Worm (Caenorhabditis elegans): ENCODE data around the gene C05E11.3.
A peak's percentile ranks its signal among the peaks of the same experiment; 100 is the strongest.

C05E11.3 gene

ce11 chrX:4600987-4601386 is 22.9 kb downstream of the C05E11.3 start:
- TF ChIP-seq him-1 (tag; optimal IDR thresholded peaks at IDR 0.05): no peak
- TF ChIP-seq dao-5 (tag; optimal IDR thresholded peaks at IDR 0.05): no peak
- TF ChIP-seq W03F9.2 (tag; optimal IDR thresholded peaks at IDR 0.05): no peak

ce11 chrX:4604185-4604584 is 26.1 kb downstream of the C05E11.3 start:
- TF ChIP-seq him-1 (tag; optimal IDR thresholded peaks at IDR 0.05) (no peak), W03F9.2 (tag; optimal IDR thresholded peaks at IDR 0.05) (no peak), dao-5 (tag; optimal IDR thresholded peaks at IDR 0.05) (no peak)

DNA sequence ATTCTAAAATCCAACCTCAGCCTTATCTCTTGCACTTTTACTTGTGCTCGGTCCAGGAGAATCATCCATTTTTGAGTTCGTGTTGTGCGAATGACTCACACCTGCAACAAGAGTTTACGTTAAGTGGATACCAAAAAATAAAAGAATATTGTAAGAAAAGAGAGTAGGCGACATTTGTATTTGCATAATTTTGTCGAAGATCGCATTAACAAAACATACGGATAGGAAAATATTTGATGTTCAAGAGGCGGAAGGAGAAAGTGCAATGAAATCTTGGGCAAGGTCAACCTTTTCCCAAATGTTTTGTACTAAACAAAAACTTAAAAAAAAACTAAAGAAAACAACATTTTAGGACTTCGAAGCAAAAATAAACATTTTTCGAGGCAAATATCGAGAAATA is 27.8 kb downstream of the C05E11.3 start, which contains the start of gene spat-3:
TSS of gene spat-3 (minus strand) at position 101 of the 400 bp plus-strand sequence.
- TF ChIP-seq him-1 (tag; optimal IDR thresholded peaks at IDR 0.05): no peak
- TF ChIP-seq W03F9.2 (tag; optimal IDR thresholded peaks at IDR 0.05): no peak
- no peak for TF ChIP-seq dao-5 (tag; optimal IDR thresholded peaks at IDR 0.05)

DNA sequence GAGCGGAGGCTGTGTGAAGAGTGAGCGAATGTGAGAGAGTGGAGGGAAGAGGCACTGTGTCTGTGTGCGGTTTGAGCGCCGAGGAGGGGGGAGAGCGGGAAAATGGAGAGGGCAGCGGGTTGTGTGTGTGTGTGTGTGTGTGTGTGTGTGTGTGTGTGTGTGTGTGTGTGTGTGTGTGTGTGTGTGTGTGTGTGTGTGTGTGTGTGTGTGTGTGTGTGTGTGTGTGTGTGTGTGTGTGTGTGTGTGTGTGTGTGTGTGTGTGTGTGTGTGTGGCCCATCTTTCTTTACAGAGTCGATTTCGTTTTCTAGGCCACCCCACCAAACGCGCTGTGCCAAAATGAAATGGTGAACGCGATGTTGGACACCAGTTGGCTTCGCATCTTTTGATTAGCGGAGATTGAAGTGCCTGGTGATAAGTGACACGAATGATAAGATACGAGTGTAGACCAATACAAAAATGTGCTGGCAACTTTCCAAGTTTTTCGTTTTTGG is 28.4 kb downstream of the C05E11.3 start:
- TF ChIP-seq him-1 (tag; optimal IDR thresholded peaks at IDR 0.05): peak; percentile 90

ce11 chrX:4607300-4607699 is 29.3 kb downstream of the C05E11.3 start:
- no peak for TF ChIP-seq him-1 (tag; optimal IDR thresholded peaks at IDR 0.05)
- no peak for TF ChIP-seq dao-5 (tag; optimal IDR thresholded peaks at IDR 0.05)
- no peak for TF ChIP-seq W03F9.2 (tag; optimal IDR thresholded peaks at IDR 0.05)

- no peak for TF ChIP-seq W03F9.2 (tag; optimal IDR thresholded peaks at IDR 0.05)
- no peak for TF ChIP-seq him-1 (tag; optimal IDR thresholded peaks at IDR 0.05)
Observed at ce11 chrX:4609635-4610034, 31.6 kb downstream of the C05E11.3 start.

- no peak for TF ChIP-seq dao-5 (tag; optimal IDR thresholded peaks at IDR 0.05)
- no peak for TF ChIP-seq him-1 (tag; optimal IDR thresholded peaks at IDR 0.05)
- TF ChIP-seq W03F9.2 (tag; optimal IDR thresholded peaks at IDR 0.05): no peak
Observed at ce11 chrX:4615034-4615433, 37.0 kb downstream of the C05E11.3 start.

DNA sequence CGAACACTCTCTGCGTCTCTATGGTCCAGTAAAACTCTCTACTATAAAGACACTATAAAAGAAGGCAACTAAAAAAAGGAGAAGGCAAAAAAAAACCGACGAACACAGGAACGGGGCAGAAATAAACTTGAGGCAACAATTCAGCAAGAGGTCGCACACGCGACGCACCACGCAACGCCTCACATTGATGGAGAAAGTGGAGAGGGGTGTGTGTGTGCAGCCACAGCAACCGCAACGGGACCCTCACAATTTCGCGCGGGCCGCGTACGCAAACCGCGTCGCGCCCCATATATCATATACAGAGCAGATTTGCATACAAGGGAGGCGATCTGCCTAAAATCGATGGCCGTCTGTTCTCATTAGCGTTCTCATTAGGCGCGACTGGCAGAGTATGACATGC is 38.8 kb downstream of the C05E11.3 start:
- TF ChIP-seq him-1 (tag; optimal IDR thresholded peaks at IDR 0.05): peak; percentile 46
- TF ChIP-seq dao-5 (tag; optimal IDR thresholded peaks at IDR 0.05): no peak
- no peak for TF ChIP-seq W03F9.2 (tag; optimal IDR thresholded peaks at IDR 0.05)

DNA sequence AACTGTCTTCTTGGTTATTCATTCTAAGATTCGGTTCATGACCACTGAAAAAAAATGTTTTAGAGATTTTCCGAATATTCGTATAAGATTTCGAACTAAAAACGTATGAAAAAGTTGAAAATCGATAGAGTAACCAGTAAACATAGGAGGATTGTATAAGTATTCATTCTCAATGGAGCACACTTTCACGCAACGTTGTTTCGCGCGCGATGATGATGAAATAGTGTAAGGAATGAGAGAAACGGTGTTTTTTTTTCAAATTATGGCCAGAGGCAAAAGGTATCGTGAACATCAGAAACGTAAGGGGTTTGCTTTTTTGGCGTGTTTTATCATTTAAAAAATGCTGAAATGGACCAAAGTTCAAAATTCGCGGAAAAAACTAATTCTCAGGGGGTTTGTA is 41.5 kb downstream of the C05E11.3 start, which contains the start of gene pqn-65:
TSS of gene pqn-65 (minus strand) at position 54 of the 400 bp plus-strand sequence.
- TF ChIP-seq him-1 (tag; optimal IDR thresholded peaks at IDR 0.05) (no peak), W03F9.2 (tag; optimal IDR thresholded peaks at IDR 0.05) (no peak), dao-5 (tag; optimal IDR thresholded peaks at IDR 0.05) (no peak)

- TF ChIP-seq W03F9.2 (tag; optimal IDR thresholded peaks at IDR 0.05) (no peak), dao-5 (tag; optimal IDR thresholded peaks at IDR 0.05) (no peak), him-1 (tag; optimal IDR thresholded peaks at IDR 0.05) (peak; percentile 22)
Observed at ce11 chrX:4620019-4620418, 42.0 kb downstream of the C05E11.3 start.

ce11 chrX:4622024-4622423 is 44.0 kb downstream of the C05E11.3 start, which contains the start of gene C46C11.3:
Gene C46C11.3 (plus strand): TSS chrX:4622324.
- no peak for TF ChIP-seq him-1 (tag; optimal IDR thresholded peaks at IDR 0.05)
- TF ChIP-seq W03F9.2 (tag; optimal IDR thresholded peaks at IDR 0.05): no peak
- no peak for TF ChIP-seq dao-5 (tag; optimal IDR thresholded peaks at IDR 0.05)

DNA sequence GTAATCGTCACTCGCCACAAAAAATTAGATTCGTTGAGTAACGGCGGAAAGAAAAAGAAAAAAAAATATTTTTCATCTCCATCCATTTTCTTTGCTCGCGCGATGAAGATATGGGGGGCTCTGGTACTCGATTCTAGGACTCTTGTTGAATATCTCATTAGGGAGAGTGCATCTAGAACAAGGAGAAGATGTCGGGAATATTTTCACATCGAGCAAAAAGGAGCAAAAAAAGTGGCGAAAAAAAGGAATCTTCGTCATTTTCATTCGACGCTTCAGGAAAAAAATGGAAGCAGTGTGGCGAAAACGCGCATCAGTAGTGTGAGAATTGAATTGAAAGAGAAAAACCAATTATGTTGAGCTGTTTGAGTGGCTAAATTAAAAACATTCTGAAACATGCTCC is 45.7 kb downstream of the C05E11.3 start:
- TF ChIP-seq W03F9.2 (tag; optimal IDR thresholded peaks at IDR 0.05) (no peak), dao-5 (tag; optimal IDR thresholded peaks at IDR 0.05) (no peak), him-1 (tag; optimal IDR thresholded peaks at IDR 0.05) (no peak)

ce11 chrX:4625080-4625479 is 47.0 kb downstream of the C05E11.3 start:
- TF ChIP-seq dao-5 (tag; optimal IDR thresholded peaks at IDR 0.05): no peak
- TF ChIP-seq W03F9.2 (tag; optimal IDR thresholded peaks at IDR 0.05): no peak
- TF ChIP-seq him-1 (tag; optimal IDR thresholded peaks at IDR 0.05): no peak

DNA sequence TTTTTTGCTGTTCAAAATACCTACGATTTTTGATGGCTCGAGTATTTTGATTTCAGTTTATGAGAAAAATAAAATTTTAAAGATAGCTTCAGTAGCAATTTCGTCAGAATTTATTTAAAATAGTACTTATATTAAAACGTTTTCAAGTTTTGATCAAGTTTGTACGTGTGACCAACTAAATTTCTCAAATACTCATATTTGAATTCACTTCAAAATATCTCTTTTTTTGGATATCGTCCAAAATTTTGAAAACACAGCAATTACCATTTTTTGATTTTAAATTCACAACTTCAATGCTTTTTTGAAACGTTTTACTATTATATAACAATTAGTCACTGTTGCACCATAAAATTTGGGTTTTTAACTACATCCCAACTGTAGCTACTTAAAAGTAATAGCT is 48.9 kb downstream of the C05E11.3 start:
- TF ChIP-seq dao-5 (tag; optimal IDR thresholded peaks at IDR 0.05) (no peak), W03F9.2 (tag; optimal IDR thresholded peaks at IDR 0.05) (no peak), him-1 (tag; optimal IDR thresholded peaks at IDR 0.05) (no peak)

ce11 chrX:4628350-4628749 is 50.3 kb downstream of the C05E11.3 start:
- TF ChIP-seq him-1 (tag; optimal IDR thresholded peaks at IDR 0.05): no peak
- TF ChIP-seq dao-5 (tag; optimal IDR thresholded peaks at IDR 0.05): no peak
- TF ChIP-seq W03F9.2 (tag; optimal IDR thresholded peaks at IDR 0.05): no peak

Data from whole organism, L4/young adult.